Worm (Caenorhabditis elegans) whole organism, L1 larva: ENCODE data around the gene asp-4.
A peak's percentile ranks its signal among the peaks of the same experiment; 100 is the strongest.

Source experiments
- C34B4.2 ChIP-seq: sonication (generic microtip); optimal IDR thresholded peaks from 2 replicates; lab custom pipeline; 2017; ENCODE audit warnings: mild to moderate bottlenecking, missing genetic modification characterization, missing compliant biosample characterization
- alr-1 ChIP-seq: fragments of 200-800 bp; sonication (Bioruptor generic); optimal IDR thresholded peaks from 2 replicates; lab custom pipeline; 2018; ENCODE audit warnings: borderline replicate concordance, mild to moderate bottlenecking, missing genetic modification characterization, missing compliant biosample characterization
- aly-2 ChIP-seq: fragments of 150-350 bp; optimal IDR thresholded peaks from 2 replicates; lab custom pipeline; 2014; ENCODE audit warnings: missing biosample characterization, missing genetic modification characterization
- ceh-82 ChIP-seq, 3 experiments: fragments of 150-350 bp in 1 of 3; sonication (generic microtip) in 2 of 3; optimal IDR thresholded peaks; 2 replicates each; lab custom pipeline; 2014 to 2017; ENCODE audit warnings: missing biosample characterization in 3 of 3, missing genetic modification characterization in 3 of 3
- ceh-88 ChIP-seq: fragments of 200-800 bp; sonication (Bioruptor generic); IDR thresholded peaks from 2 replicates; pipeline ENCODE4 v1.3.6; 2022; ENCODE audit warnings: missing genetic modification characterization, missing compliant biosample characterization
- dsc-1 ChIP-seq: sonication (generic microtip); optimal IDR thresholded peaks from 2 replicates; lab custom pipeline; 2016; ENCODE audit warnings: mild to moderate bottlenecking, missing genetic modification characterization, missing compliant biosample characterization
- efl-1 ChIP-seq, 4 experiments: fragments of 150-350 bp; optimal IDR thresholded peaks in 3 of 4; peaks in 1 of 4; 1 replicate in 1 of 4; 2 replicates in 3 of 4; lab custom pipeline; 2014; ENCODE audit warnings: missing biosample characterization in 2 of 4, missing genetic modification characterization in 2 of 4, missing genetic modification reagents in 2 of 4
- efl-3 ChIP-seq: fragments of 200-800 bp; sonication (Bioruptor generic); optimal IDR thresholded peaks from 2 replicates; lab custom pipeline; 2018; ENCODE audit warnings: mild to moderate bottlenecking, missing genetic modification characterization, missing compliant biosample characterization
- egl-27 ChIP-seq, 2 experiments: fragments of 150-350 bp in 1 of 2; sonication (generic microtip); optimal IDR thresholded peaks; 3 replicates each; lab custom pipeline; 2017 to 2018; ENCODE audit warnings: missing biosample characterization in 2 of 2, missing genetic modification characterization in 2 of 2, missing genetic modification reagents in 2 of 2
- elt-2 ChIP-seq: sonication (generic microtip); optimal IDR thresholded peaks from 2 replicates; lab custom pipeline; 2016; ENCODE audit warnings: missing genetic modification characterization, mild to moderate bottlenecking, inconsistent platforms, missing compliant biosample characterization, missing genetic modification reagents
- ets-5 ChIP-seq: fragments of 200-800 bp; sonication (Bioruptor generic); IDR thresholded peaks from 2 replicates; pipeline ENCODE4 v1.3.6; 2022; ENCODE audit warnings: missing genetic modification characterization, missing compliant biosample characterization
- fkh-10 ChIP-seq: sonication (generic microtip); optimal IDR thresholded peaks from 2 replicates; lab custom pipeline; 2017; ENCODE audit warnings: missing biosample characterization, missing genetic modification reagents, missing genetic modification characterization
- hpl-2 ChIP-seq: fragments of 150-350 bp; optimal IDR thresholded peaks from 2 replicates; lab custom pipeline; 2014; ENCODE audit warnings: missing biosample characterization, missing genetic modification reagents, missing genetic modification characterization
- irx-1 ChIP-seq: sonication (generic microtip); optimal IDR thresholded peaks from 2 replicates; lab custom pipeline; 2016; ENCODE audit warnings: missing genetic modification characterization, missing compliant biosample characterization
- jun-1 ChIP-seq: fragments of 150-350 bp; optimal IDR thresholded peaks from 2 replicates; lab custom pipeline; 2014; ENCODE audit warnings: missing biosample characterization, missing genetic modification reagents, missing genetic modification characterization
- lin-15B ChIP-seq: fragments of 150-350 bp; sonication (generic microtip); optimal IDR thresholded peaks from 3 replicates; lab custom pipeline; 2014; ENCODE audit warnings: missing biosample characterization, missing genetic modification characterization
- lin-39 ChIP-seq: fragments of 150-350 bp; optimal IDR thresholded peaks from 2 replicates; lab custom pipeline; 2014; ENCODE audit warnings: missing biosample characterization, missing genetic modification reagents, missing genetic modification characterization
- mdl-1 ChIP-seq, 2 experiments: fragments of 150-350 bp; optimal IDR thresholded peaks; 2 replicates each; lab custom pipeline; 2014 to 2017; ENCODE audit warnings: missing biosample characterization in 2 of 2, missing genetic modification characterization in 2 of 2, inconsistent platforms in 1 of 2
- mep-1 ChIP-seq: fragments of 150-350 bp; optimal IDR thresholded peaks from 2 replicates; lab custom pipeline; 2014; ENCODE audit warnings: missing biosample characterization, missing genetic modification characterization
- nhr-11 ChIP-seq: fragments of 150-350 bp; optimal IDR thresholded peaks from 2 replicates; lab custom pipeline; 2014; ENCODE audit warnings: missing biosample characterization, missing genetic modification characterization
- nhr-28 ChIP-seq: fragments of 150-350 bp; optimal IDR thresholded peaks from 2 replicates; lab custom pipeline; 2014; ENCODE audit warnings: missing biosample characterization, missing genetic modification characterization
- nhr-47 ChIP-seq: sonication (generic microtip); optimal IDR thresholded peaks from 2 replicates; lab custom pipeline; 2016; ENCODE audit warnings: mild to moderate bottlenecking, missing genetic modification characterization, moderate library complexity, missing compliant biosample characterization
- nhr-71 ChIP-seq: sonication (generic microtip); optimal IDR thresholded peaks from 2 replicates; lab custom pipeline; 2016; ENCODE audit warnings: mild to moderate bottlenecking, missing genetic modification characterization, moderate library complexity, missing compliant biosample characterization
- nhr-90 ChIP-seq: sonication (generic microtip); optimal IDR thresholded peaks from 2 replicates; lab custom pipeline; 2016; ENCODE audit warnings: mild to moderate bottlenecking, missing genetic modification characterization, missing compliant biosample characterization; ENCODE audit not compliant: poor library complexity
- skn-1 ChIP-seq: fragments of 150-350 bp; optimal IDR thresholded peaks from 2 replicates; lab custom pipeline; 2014; ENCODE audit warnings: missing biosample characterization, missing genetic modification characterization
- sptf-1 ChIP-seq: fragments of 150-350 bp; optimal IDR thresholded peaks from 2 replicates; lab custom pipeline; 2014; ENCODE audit warnings: missing biosample characterization, missing genetic modification characterization
- tbx-2 ChIP-seq: sonication (generic microtip); optimal IDR thresholded peaks from 2 replicates; lab custom pipeline; 2016; ENCODE audit warnings: missing genetic modification characterization, missing compliant biosample characterization
- tlp-1 ChIP-seq: fragments of 150-350 bp; optimal IDR thresholded peaks from 2 replicates; lab custom pipeline; 2014; ENCODE audit warnings: missing biosample characterization, missing genetic modification characterization
- unc-130 ChIP-seq: fragments of 150-350 bp; optimal IDR thresholded peaks from 2 replicates; lab custom pipeline; 2017; ENCODE audit warnings: missing biosample characterization, missing genetic modification characterization, inconsistent platforms
- unc-30 ChIP-seq: sonication (generic microtip); optimal IDR thresholded peaks from 2 replicates; lab custom pipeline; 2017; ENCODE audit warnings: missing biosample characterization, missing genetic modification characterization
- unc-62 ChIP-seq: fragments of 150-350 bp; optimal IDR thresholded peaks from 2 replicates; lab custom pipeline; 2014; ENCODE audit warnings: missing biosample characterization, missing genetic modification reagents, missing genetic modification characterization
- vab-15 ChIP-seq: sonication (generic microtip); optimal IDR thresholded peaks from 2 replicates; lab custom pipeline; 2017; ENCODE audit warnings: missing genotype, mild to moderate bottlenecking, missing genetic modification characterization, missing compliant biosample characterization
- ztf-11 ChIP-seq, 2 experiments: sonication (generic microtip); optimal IDR thresholded peaks; 2 replicates each; lab custom pipeline; 2016 to 2017; ENCODE audit warnings: missing genetic modification characterization in 2 of 2, missing biosample characterization in 1 of 2, missing compliant biosample characterization in 1 of 2
- ztf-4 ChIP-seq: fragments of 150-350 bp; optimal IDR thresholded peaks from 2 replicates; lab custom pipeline; 2014; ENCODE audit warnings: missing biosample characterization, missing genetic modification characterization

asp-4 gene

ce11 chrX:13238197-13238596 lies 16.9 kb upstream of the asp-4 start, which contains the start of gene K08H2.4:
Gene K08H2.4, plus strand, starts transcription at chrX:13238497.
- TF ChIP-seq hpl-2 (GFP tag; lab: Kevin White, UChicago): no peak
- TF ChIP-seq nhr-71: no peak
- no peak for TF ChIP-seq ceh-82 (tag; optimal IDR thresholded peaks at IDR 0.05; lab: Kevin White, UChicago)
- TF ChIP-seq efl-1 (optimal IDR thresholded peaks at IDR 0.05; lab: Kevin White, UChicago): no peak
- TF ChIP-seq efl-1 (GFP tag; optimal IDR thresholded peaks at IDR 0.05 in 1 of 2; lab: Kevin White, UChicago): peak in 1 of 2 experiments; percentile 40

ce11 chrX:13237102-13237501 lies 15.8 kb upstream of the asp-4 start, which contains the start of gene K08H2.3:
Gene K08H2.3, plus strand, starts transcription at chrX:13237402.
- TF ChIP-seq vab-15 (tag; lab: Kevin White, UChicago): no peak
- no peak for TF ChIP-seq nhr-11 (tag; lab: Kevin White, UChicago)
- no peak for TF ChIP-seq efl-3 (GFP tag; lab: Kevin White, UChicago)
- TF ChIP-seq unc-30 (tag; lab: Kevin White, UChicago): no peak
- TF ChIP-seq elt-2: no peak
- no peak for TF ChIP-seq mep-1 (tag; lab: Kevin White, UChicago)
- TF ChIP-seq C34B4.2 (tag; lab: Kevin White, UChicago): no peak
- TF ChIP-seq mdl-1 (tag; optimal IDR thresholded peaks at IDR 0.05; lab: Kevin White, UChicago): no peak
- TF ChIP-seq ceh-88 (GFP tag; lab: Robert Waterston, UW): no peak
- TF ChIP-seq fkh-10: no peak
- TF ChIP-seq hpl-2 (GFP tag; lab: Kevin White, UChicago): no peak
- TF ChIP-seq unc-62 (GFP tag; lab: Kevin White, UChicago): no peak
- TF ChIP-seq dsc-1 (tag; lab: Kevin White, UChicago): no peak
- TF ChIP-seq alr-1 (tag; lab: Kevin White, UChicago): no peak
- TF ChIP-seq aly-2 (tag; lab: Kevin White, UChicago): no peak
- no peak for TF ChIP-seq egl-27 (tag; optimal IDR thresholded peaks at IDR 0.05; lab: Kevin White, UChicago)
- TF ChIP-seq unc-130 (tag; lab: Kevin White, UChicago): no peak
- TF ChIP-seq tlp-1: no peak

- no peak for TF ChIP-seq irx-1 (tag; lab: Kevin White, UChicago)
- TF ChIP-seq efl-3 (GFP tag; lab: Kevin White, UChicago): no peak
- TF ChIP-seq efl-1 (optimal IDR thresholded peaks at IDR 0.05; lab: Kevin White, UChicago): no peak
- no peak for TF ChIP-seq efl-1 (GFP tag; optimal IDR thresholded peaks at IDR 0.05 in 1 of 2; lab: Kevin White, UChicago)
- no peak for TF ChIP-seq lin-15B (tag; lab: Kevin White, UChicago)
- TF ChIP-seq elt-2: no peak
- no peak for TF ChIP-seq ceh-82 (tag; optimal IDR thresholded peaks at IDR 0.05; lab: Kevin White, UChicago)
- TF ChIP-seq jun-1: no peak
- no peak for TF ChIP-seq ztf-11 (tag; optimal IDR thresholded peaks at IDR 0.05; lab: Kevin White, UChicago)
- no peak for TF ChIP-seq ztf-4
- no peak for TF ChIP-seq mdl-1 (tag; optimal IDR thresholded peaks at IDR 0.05; lab: Kevin White, UChicago)
- no peak for TF ChIP-seq skn-1 (tag; lab: Kevin White, UChicago)
- TF ChIP-seq nhr-90: no peak
- no peak for TF ChIP-seq sptf-1 (tag; lab: Kevin White, UChicago)
- TF ChIP-seq nhr-47 (tag; lab: Kevin White, UChicago): no peak
These were observed 13.6 kb upstream of the asp-4 start, which contains the start of gene K08H2.2 for ce11 chrX:13234879-13235278. Gene K08H2.2, minus strand, starts transcription at chrX:13234979.

ce11 chrX:13232259-13232658 lies 11.0 kb upstream of the asp-4 start, which contains the start of gene bgnt-1.5:
Gene bgnt-1.5, minus strand, starts transcription at chrX:13232359.
- TF ChIP-seq nhr-28 (tag; lab: Kevin White, UChicago): no peak
- no peak for TF ChIP-seq lin-15B (tag; lab: Kevin White, UChicago)
- TF ChIP-seq tbx-2 (tag; lab: Kevin White, UChicago): no peak
- TF ChIP-seq ztf-4: no peak
- no peak for TF ChIP-seq ets-5 (GFP tag; lab: Robert Waterston, UW)
- TF ChIP-seq lin-39: no peak
